Fruit fly (Drosophila melanogaster): ENCODE results near the gene CG12259.

The CG12259 gene

dm6 chr3R:27905695-27906094 is 15.2 kb downstream of the CG12259 start, which contains the start of gene CG34353:
TSS of gene CG34353 (minus strand) at chr3R:27905843.
- no peak for TF ChIP-seq CG7101 (tag; optimal IDR thresholded peaks at IDR 0.05)
- no peak for TF ChIP-seq bab1 (GFP tag; optimal IDR thresholded peaks at IDR 0.05)
- TF ChIP-seq kay (GFP tag; ENCODE audit: borderline replicate concordance), result no peak
- no peak for TF ChIP-seq CG5204 (GFP tag; optimal IDR thresholded peaks at IDR 0.05)

- TF ChIP-seq CG12768 (GFP tag; optimal IDR thresholded peaks at IDR 0.05), result no peak
- no peak for TF ChIP-seq CG7101 (tag; optimal IDR thresholded peaks at IDR 0.05)
- TF ChIP-seq ovo (GFP tag; optimal IDR thresholded peaks at IDR 0.05), result no peak
- TF ChIP-seq CG11617 (GFP tag; optimal IDR thresholded peaks at IDR 0.05), result no peak
Observed at dm6 chr3R:27888110-27888509, 32.8 kb downstream of the CG12259 start.

dm6 chr3R:27872290-27872689 is 48.6 kb downstream of the CG12259 start, which contains the start of gene CG12426:
TSS of gene CG12426 (minus strand) at chr3R:27872390.
- TF ChIP-seq CG12768 (GFP tag; optimal IDR thresholded peaks at IDR 0.05), result no peak
- no peak for TF ChIP-seq cic (GFP tag; optimal IDR thresholded peaks at IDR 0.05)
- no peak for TF ChIP-seq pad (GFP tag; optimal IDR thresholded peaks at IDR 0.05)
- TF ChIP-seq kay (GFP tag; ENCODE audit: borderline replicate concordance), result no peak
- no peak for TF ChIP-seq Crg-1 (GFP tag; optimal IDR thresholded peaks at IDR 0.05)
- TF ChIP-seq Mnt (GFP tag; optimal IDR thresholded peaks at IDR 0.05), result no peak
- no peak for TF ChIP-seq toe (GFP tag; optimal IDR thresholded peaks at IDR 0.05)
- TF ChIP-seq Clk (GFP tag; optimal IDR thresholded peaks at IDR 0.05), result no peak
- TF ChIP-seq CG7045 (GFP tag; optimal IDR thresholded peaks at IDR 0.05), result no peak
- no peak for TF ChIP-seq CG1620 (GFP tag; optimal IDR thresholded peaks at IDR 0.05)
- TF ChIP-seq tj (GFP tag; optimal IDR thresholded peaks at IDR 0.05), result no peak
- TF ChIP-seq ovo (GFP tag; optimal IDR thresholded peaks at IDR 0.05), result no peak
- no peak for TF ChIP-seq CG14711 (tag; optimal IDR thresholded peaks at IDR 0.05)
- TF ChIP-seq CG5204 (GFP tag; optimal IDR thresholded peaks at IDR 0.05), result no peak
- no peak for TF ChIP-seq Hr96 (GFP tag; optimal IDR thresholded peaks at IDR 0.05)
- no peak for TF ChIP-seq CG11617 (GFP tag; optimal IDR thresholded peaks at IDR 0.05)
- no peak for TF ChIP-seq cnc (optimal IDR thresholded peaks at IDR 0.05)
- no peak for TF ChIP-seq CG7101 (tag; optimal IDR thresholded peaks at IDR 0.05)
- TF ChIP-seq CG33017 (tag; optimal IDR thresholded peaks at IDR 0.05), result no peak

Measured in whole organism, adult.